Fruit fly (Drosophila melanogaster) whole organism, adult: ENCODE measurements around the gene CG13085.

Source experiments
- CG11617 ChIP-seq: fragments of 200-800 bp; sonication (Bioruptor generic); optimal IDR thresholded peaks from 2 replicates; lab custom pipeline; 2017; ENCODE audit warnings: mild to moderate bottlenecking, missing biosample characterization, missing genetic modification reagents, missing genetic modification characterization
- CG12768 ChIP-seq: fragments of 200-800 bp; sonication (Bioruptor generic); optimal IDR thresholded peaks from 2 replicates; lab custom pipeline; 2017; ENCODE audit warnings: missing biosample characterization, missing genetic modification characterization, mild to moderate bottlenecking, moderate library complexity, missing genetic modification reagents
- CG14711 ChIP-seq: fragments of 200-800 bp; sonication (Bioruptor generic); optimal IDR thresholded peaks from 2 replicates; lab custom pipeline; 2018; ENCODE audit warnings: missing biosample characterization, mild to moderate bottlenecking, missing genetic modification characterization, moderate library complexity
- CG1620 ChIP-seq: fragments of 200-800 bp; sonication (Bioruptor generic); optimal IDR thresholded peaks from 2 replicates; lab custom pipeline; 2016; ENCODE audit warnings: missing biosample characterization, missing genetic modification characterization
- CG33017 ChIP-seq: fragments of 200-800 bp; sonication (Bioruptor generic); optimal IDR thresholded peaks from 2 replicates; lab custom pipeline; 2018; ENCODE audit warnings: missing biosample characterization, mild to moderate bottlenecking, missing genetic modification characterization, moderate library complexity
- CG5204 ChIP-seq: fragments of 200-800 bp; sonication (Bioruptor generic); optimal IDR thresholded peaks from 2 replicates; lab custom pipeline; 2016; ENCODE audit warnings: missing biosample characterization, missing genetic modification characterization
- CG7045 ChIP-seq: fragments of 200-800 bp; sonication (Bioruptor generic); optimal IDR thresholded peaks from 2 replicates; lab custom pipeline; 2017; ENCODE audit warnings: missing biosample characterization, mild to moderate bottlenecking, missing genetic modification characterization
- CG7101 ChIP-seq: fragments of 200-800 bp; sonication (Bioruptor generic); optimal IDR thresholded peaks from 2 replicates; lab custom pipeline; 2018; ENCODE audit warnings: missing biosample characterization, mild to moderate bottlenecking, missing genetic modification characterization, moderate library complexity
- Clk ChIP-seq: fragments of 200-800 bp; sonication (Bioruptor generic); optimal IDR thresholded peaks from 2 replicates; lab custom pipeline; 2017; ENCODE audit warnings: missing biosample characterization, missing genetic modification characterization
- Crg-1 ChIP-seq: fragments of 200-800 bp; sonication (Bioruptor generic); optimal IDR thresholded peaks from 2 replicates; lab custom pipeline; 2016; ENCODE audit warnings: missing biosample characterization, missing genetic modification characterization
- Hr96 ChIP-seq: fragments of 200-800 bp; sonication (Bioruptor generic); optimal IDR thresholded peaks from 2 replicates; lab custom pipeline; 2016; ENCODE audit warnings: missing biosample characterization, missing genetic modification characterization
- Mnt ChIP-seq: fragments of 200-800 bp; sonication (Bioruptor generic); optimal IDR thresholded peaks from 2 replicates; lab custom pipeline; 2016; ENCODE audit warnings: missing biosample characterization, mild to moderate bottlenecking, missing genetic modification characterization
- bab1 ChIP-seq: fragments of 200-800 bp; sonication (Bioruptor generic); optimal IDR thresholded peaks from 3 replicates; lab custom pipeline; 2019; ENCODE audit warnings: missing biosample characterization, mild to moderate bottlenecking, missing genetic modification characterization, moderate library complexity
- cic ChIP-seq: fragments of 200-800 bp; sonication (Bioruptor generic); optimal IDR thresholded peaks from 2 replicates; lab custom pipeline; 2017; ENCODE audit warnings: missing biosample characterization, mild to moderate bottlenecking, missing genetic modification characterization, moderate library complexity
- cnc ChIP-seq, 2 experiments: fragments of >200 bp; optimal IDR thresholded peaks; 2 replicates each; lab custom pipeline; 2017
- kay ChIP-seq: fragments of 200-800 bp; sonication (Bioruptor generic); peaks from one replicate; lab custom pipeline; 2016; ENCODE audit warnings: missing biosample characterization, missing genetic modification characterization, borderline replicate concordance
- ovo ChIP-seq: fragments of 200-800 bp; sonication (Bioruptor generic); optimal IDR thresholded peaks from 2 replicates; lab custom pipeline; 2016; ENCODE audit warnings: missing biosample characterization, missing genetic modification characterization
- pad ChIP-seq: fragments of 200-800 bp; sonication (Bioruptor generic); optimal IDR thresholded peaks from 3 replicates; lab custom pipeline; 2017; ENCODE audit warnings: missing biosample characterization, missing genetic modification characterization, mild to moderate bottlenecking, moderate library complexity, missing genetic modification reagents
- tj ChIP-seq: fragments of 200-800 bp; sonication (Bioruptor generic); optimal IDR thresholded peaks from 3 replicates; lab custom pipeline; 2017; ENCODE audit warnings: missing biosample characterization, mild to moderate bottlenecking, missing genetic modification characterization, moderate library complexity
- toe ChIP-seq: fragments of 200-800 bp; sonication (Bioruptor generic); optimal IDR thresholded peaks from 2 replicates; lab custom pipeline; 2016; ENCODE audit warnings: missing biosample characterization, missing genetic modification characterization

The CG13085 gene

dm6 chr2L:19411966-19412365 lies 11.9 kb upstream of the CG13085 start:
- TF ChIP-seq CG14711 (tag; lab: Kevin White, UChicago), result no peak
- TF ChIP-seq kay, result no peak
- no peak for TF ChIP-seq CG11617 (GFP tag; lab: Kevin White, UChicago)
- no peak for TF ChIP-seq CG1620 (GFP tag; lab: Kevin White, UChicago)
- no peak for TF ChIP-seq cic
- no peak for TF ChIP-seq CG7045
- TF ChIP-seq pad, result no peak
- TF ChIP-seq cnc (optimal IDR thresholded peaks at IDR 0.05; lab: Kevin White, UChicago), result no peak
- no peak for TF ChIP-seq tj (GFP tag; lab: Kevin White, UChicago)
- TF ChIP-seq ovo (GFP tag; lab: Kevin White, UChicago), result no peak
- no peak for TF ChIP-seq CG33017 (tag; lab: Kevin White, UChicago)
- no peak for TF ChIP-seq toe (GFP tag; lab: Kevin White, UChicago)
- no peak for TF ChIP-seq CG5204 (GFP tag; lab: Kevin White, UChicago)
- TF ChIP-seq Hr96, result no peak

dm6 chr2L:19413118-19413893 lies 10.5 kb upstream of the CG13085 start:
- TF ChIP-seq kay, result peak; percentile 60
- no peak for TF ChIP-seq bab1 (GFP tag; lab: Kevin White, UChicago)

- peak; percentile 26 for TF ChIP-seq CG11617 (GFP tag; lab: Kevin White, UChicago)
- no peak for TF ChIP-seq CG33017 (tag; lab: Kevin White, UChicago)
- TF ChIP-seq cic, result peak; percentile 38
Observed at dm6 chr2L:19414233-19414749, 9.6 kb upstream of the CG13085 start.

DNA sequence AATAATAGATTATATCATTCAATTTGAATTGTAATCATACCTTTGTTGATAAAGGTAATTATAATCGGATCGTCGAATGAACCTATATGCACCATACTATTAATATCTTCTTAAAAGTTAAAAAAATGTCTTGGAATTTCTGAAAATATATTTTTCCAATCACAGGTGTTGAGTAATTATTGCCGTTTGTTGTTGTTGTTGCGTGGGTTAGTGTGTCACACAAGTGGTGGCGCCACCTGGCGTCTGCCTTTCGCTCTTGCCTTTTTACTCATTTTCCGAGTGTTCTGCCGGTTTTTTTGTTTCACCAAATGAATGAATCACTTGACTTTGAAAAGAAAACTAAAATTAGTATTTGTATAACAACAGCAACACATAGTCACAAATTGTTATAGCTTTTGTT lies 8.7 kb upstream of the CG13085 start:
- no peak for TF ChIP-seq CG7045
- no peak for TF ChIP-seq pad
- peak; percentile 62 for TF ChIP-seq kay
- no peak for TF ChIP-seq CG12768

- no peak for TF ChIP-seq CG1620 (GFP tag; lab: Kevin White, UChicago)
- no peak for TF ChIP-seq cic
- no peak for TF ChIP-seq ovo (GFP tag; lab: Kevin White, UChicago)
- TF ChIP-seq CG14711 (tag; lab: Kevin White, UChicago), result peak; percentile 34
- peak; percentile 17 for TF ChIP-seq toe (GFP tag; lab: Kevin White, UChicago)
- no peak for TF ChIP-seq Hr96
- peak; percentile 54 for TF ChIP-seq CG33017 (tag; lab: Kevin White, UChicago)
- no peak for TF ChIP-seq pad
- TF ChIP-seq tj (GFP tag; lab: Kevin White, UChicago), result no peak
- peak; percentile 51 for TF ChIP-seq CG12768
- TF ChIP-seq Clk (GFP tag; lab: Kevin White, UChicago), result no peak
- no peak for TF ChIP-seq Mnt (GFP tag; lab: Kevin White, UChicago)
- no peak for TF ChIP-seq cnc (optimal IDR thresholded peaks at IDR 0.05; lab: Kevin White, UChicago)
- TF ChIP-seq bab1 (GFP tag; lab: Kevin White, UChicago), result no peak
- peak; percentile 51 for TF ChIP-seq CG5204 (GFP tag; lab: Kevin White, UChicago)
- TF ChIP-seq Crg-1 (GFP tag; lab: Kevin White, UChicago), result no peak
- no peak for TF ChIP-seq kay
- peak; percentile 53 for TF ChIP-seq CG7045
- TF ChIP-seq CG11617 (GFP tag; lab: Kevin White, UChicago), result no peak
- TF ChIP-seq CG7101 (tag; lab: Kevin White, UChicago), result peak; percentile 39
Observed at dm6 chr2L:19415859-19416258, 8.0 kb upstream of the CG13085 start.

- TF ChIP-seq CG14711 (tag; lab: Kevin White, UChicago) (peak; percentile 81), CG1620 (GFP tag; lab: Kevin White, UChicago) (peak; percentile 59), ovo (GFP tag; lab: Kevin White, UChicago) (no peak), toe (GFP tag; lab: Kevin White, UChicago) (peak; percentile 87), CG7101 (tag; lab: Kevin White, UChicago) (peak; percentile 68), Crg-1 (GFP tag; lab: Kevin White, UChicago) (peak; percentile 65), cnc (optimal IDR thresholded peaks at IDR 0.05; lab: Kevin White, UChicago) (no peak), CG7045 (peak; percentile 84), CG5204 (GFP tag; lab: Kevin White, UChicago) (peak; percentile 86), kay (peak; percentile 62), cic (peak; percentile 65), tj (GFP tag; lab: Kevin White, UChicago) (peak; percentile 80), CG11617 (GFP tag; lab: Kevin White, UChicago) (peak; percentile 61), CG33017 (tag; lab: Kevin White, UChicago) (peak; percentile 87), bab1 (GFP tag; lab: Kevin White, UChicago) (no peak), Mnt (GFP tag; lab: Kevin White, UChicago) (peak; percentile 36), Hr96 (peak; percentile 79), CG12768 (peak; percentile 78), pad (peak; percentile 54), Clk (GFP tag; lab: Kevin White, UChicago) (peak; percentile 81)
Observed at dm6 chr2L:19416602-19417497, 7.0 kb upstream of the CG13085 start, which contains the start of gene Lectin-galC1. Lectin-galC1 (plus strand) TSS chr2L:19417447.
